In genomic region chrV:13415462-13415861, ce11 we compare ENCODE assay signal across 1 worm cellular context.
TF ChIP-seq lines count a peak whose summit lies in the region.

No protein-coding gene starts in this region.

TF ChIP-seq in whole organism, L4 larva, 104 proteins besides CTCF, POLR2A, EP300 and RAD21 (continued from another document):
- TF ChIP-seq unc-130 (GFP tag; optimal IDR thresholded peaks at IDR 0.05; lab: Kevin White, UChicago), result no peak
- no peak for TF ChIP-seq nhr-102 (tag; optimal IDR thresholded peaks at IDR 0.05; lab: Kevin White, UChicago)
- TF ChIP-seq pha-4 (GFP tag; IDR thresholded peaks at IDR 0.05; lab: Robert Waterston, UW), result peak; percentile 70; the same call in 1 of the 2 replicates
- no peak for TF ChIP-seq pha-4 (tag; optimal IDR thresholded peaks at IDR 0.05; lab: Kevin White, UChicago)
- peak; percentile 99 for TF ChIP-seq set-16 (GFP tag; IDR thresholded peaks at IDR 0.05; lab: Robert Waterston, UW)
- TF ChIP-seq F10B5.3 (tag; optimal IDR thresholded peaks at IDR 0.05; lab: Kevin White, UChicago), result peak; percentile 6
- no peak for TF ChIP-seq ceh-82 (tag; optimal IDR thresholded peaks at IDR 0.05; lab: Kevin White, UChicago)
- no peak for TF ChIP-seq mdl-1 (tag; optimal IDR thresholded peaks at IDR 0.05; lab: Kevin White, UChicago)
- TF ChIP-seq gei-8 (GFP tag; optimal IDR thresholded peaks at IDR 0.05; lab: Kevin White, UChicago), result peak; percentile 29
- TF ChIP-seq duxl-1 (tag; optimal IDR thresholded peaks at IDR 0.05; lab: Kevin White, UChicago; ENCODE audit: poor library complexity), result no peak
- TF ChIP-seq ztf-11 (tag; optimal IDR thresholded peaks at IDR 0.05; lab: Kevin White, UChicago), result no peak
- no peak for TF ChIP-seq zip-11 (GFP tag; IDR thresholded peaks at IDR 0.05; lab: Robert Waterston, UW)
TF ChIP-seq in whole organism, L4 larva: peak in this region for 8.
